Worm (Caenorhabditis elegans): ENCODE data around the gene grl-17.

ce11 chrV:13556746-13557145 lies 7.0 kb downstream of the grl-17 start, which contains the start of gene cav-2:
- no peak for TF ChIP-seq aly-1 (tag; optimal IDR thresholded peaks at IDR 0.05)
- no peak for TF ChIP-seq ama-1 (optimal IDR thresholded peaks at IDR 0.05)
- no peak for TF ChIP-seq ets-7 (tag; optimal IDR thresholded peaks at IDR 0.05)
- TF ChIP-seq pes-1 (GFP tag; IDR thresholded peaks at IDR 0.05), result no peak; the same call in 1 of the 2 replicates
- TF ChIP-seq ceh-13 (GFP tag; optimal IDR thresholded peaks at IDR 0.05), result no peak
- TF ChIP-seq flt-1 (GFP tag; IDR thresholded peaks at IDR 0.05), result no peak
